Worm (Caenorhabditis elegans) whole organism, L2 larva: ENCODE results near the gene C16C10.13.

Experiments
- unc-55 ChIP-seq: fragments of 150-350 bp; sonication (generic microtip); optimal IDR thresholded peaks from 3 replicates; lab custom pipeline; 2014; ENCODE audit warnings: missing biosample characterization, missing genetic modification reagents, missing genetic modification characterization
- unc-62 ChIP-seq: fragments of 150-350 bp; optimal IDR thresholded peaks from 2 replicates; lab custom pipeline; 2014; ENCODE audit warnings: missing biosample characterization, missing genetic modification reagents, missing genetic modification characterization

DNA sequence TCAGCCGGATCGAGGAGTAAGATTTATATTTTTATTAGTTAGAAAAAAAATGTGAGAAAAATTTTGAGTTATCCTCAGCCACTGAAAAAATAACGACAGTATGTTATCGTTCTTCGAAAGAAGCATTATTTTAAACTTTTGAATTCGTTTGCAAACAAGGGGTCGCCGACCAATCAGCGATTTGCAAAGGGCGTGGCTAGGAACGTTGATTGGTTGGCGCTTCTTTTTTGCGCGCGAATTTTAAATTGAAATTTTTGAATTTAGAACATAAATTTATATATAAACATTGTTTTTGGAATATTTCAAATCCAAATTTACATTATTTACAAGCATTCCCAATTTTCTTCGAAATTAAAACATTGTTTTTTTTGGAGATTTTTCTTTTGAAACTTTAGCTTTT lies 33.1 kb upstream of the C16C10.13 start:
- no peak for TF ChIP-seq unc-55 (GFP tag; lab: Kevin White, UChicago)
- no peak for TF ChIP-seq unc-62
